Worm (Caenorhabditis elegans): ENCODE data around the gene C28H8.5.

C28H8.5 gene

ce11 chrIII:5900709-5901108 lies 16.6 kb downstream of the C28H8.5 start:
- TF ChIP-seq sox-4 (tag; optimal IDR thresholded peaks at IDR 0.05) = no peak
- TF ChIP-seq efl-1 (optimal IDR thresholded peaks at IDR 0.05) = no peak
- TF ChIP-seq efl-1 (GFP tag; optimal IDR thresholded peaks at IDR 0.05 in 1 of 2) = peak in 1 of 2 experiments; percentile 87
- TF ChIP-seq hlh-4 (tag; optimal IDR thresholded peaks at IDR 0.05) = no peak

DNA sequence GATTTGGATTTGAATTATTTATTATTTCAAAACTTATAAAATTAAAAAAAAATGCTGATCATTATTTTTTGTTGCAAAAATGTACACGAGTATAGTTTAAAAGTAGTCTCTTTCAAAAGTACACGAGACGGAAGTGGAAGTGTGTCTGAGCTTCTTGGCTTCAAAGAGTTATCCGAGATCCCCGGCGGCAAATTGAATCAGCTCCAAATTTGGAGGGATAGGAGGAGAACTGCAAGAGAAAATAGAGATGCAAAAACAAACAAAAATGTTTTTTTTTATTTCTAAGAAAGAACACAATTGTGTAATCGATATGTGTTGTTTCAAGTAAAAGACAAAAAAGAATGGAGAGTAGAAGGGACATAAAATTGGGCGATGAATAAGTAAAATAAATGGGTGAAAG lies 18.5 kb downstream of the C28H8.5 start:
- TF ChIP-seq lin-14 (GFP tag; optimal IDR thresholded peaks at IDR 0.05) (peak; percentile 54), lsy-2 (tag; optimal IDR thresholded peaks at IDR 0.05) (no peak)

DNA sequence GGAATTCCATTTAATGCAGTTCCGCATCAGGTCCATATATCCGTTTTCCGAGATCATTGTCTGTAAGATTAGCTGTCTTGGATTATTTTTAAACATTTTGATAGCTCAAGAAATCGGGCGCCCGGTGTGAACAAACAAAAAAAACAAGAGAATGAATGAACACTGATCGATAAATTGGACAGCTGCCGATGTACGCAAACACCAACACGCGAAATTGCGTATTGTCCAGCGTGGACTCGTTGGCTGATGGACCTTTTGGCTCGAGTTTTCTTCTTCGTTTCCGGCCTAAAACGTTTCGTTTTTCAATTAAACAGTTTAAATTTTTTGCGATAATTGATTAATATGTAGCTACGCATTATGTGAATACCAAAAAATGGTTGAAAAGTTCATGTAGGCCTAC lies 22.0 kb downstream of the C28H8.5 start, which contains the start of gene dpff-1:
Gene dpff-1, minus strand, starts transcription at position 288 of the 400 bp plus-strand sequence.
- TF ChIP-seq dpl-1 (GFP tag; optimal IDR thresholded peaks at IDR 0.05) = peak; percentile 25 to 52 (median 37)
- TF ChIP-seq lin-14 (GFP tag; optimal IDR thresholded peaks at IDR 0.05) = peak; percentile 43
- peak; percentile 35 for TF ChIP-seq snu-23 (GFP tag; optimal IDR thresholded peaks at IDR 0.05)
- no peak for TF ChIP-seq efl-3 (GFP tag; optimal IDR thresholded peaks at IDR 0.05)
- peak; percentile 38 for TF ChIP-seq nhr-71 (tag; optimal IDR thresholded peaks at IDR 0.05)
- peak; percentile 22 to 42 for TF ChIP-seq lsy-2 (tag; optimal IDR thresholded peaks at IDR 0.05)
- TF ChIP-seq F16B12.6 (tag; optimal IDR thresholded peaks at IDR 0.05) = peak; percentile 89
- no peak for TF ChIP-seq alr-1 (tag; optimal IDR thresholded peaks at IDR 0.05; ENCODE audit: borderline replicate concordance)
- TF ChIP-seq lin-35 (GFP tag; optimal IDR thresholded peaks at IDR 0.05) = peak; percentile 36 to 54
- peak; percentile 50 for TF ChIP-seq rnt-1 (tag; optimal IDR thresholded peaks at IDR 0.05)
- peak; percentile 7 for TF ChIP-seq nhr-47 (tag; optimal IDR thresholded peaks at IDR 0.05)
- peak; percentile 11 for TF ChIP-seq unc-130 (tag; optimal IDR thresholded peaks at IDR 0.05)
- no peak for TF ChIP-seq vab-15 (tag; optimal IDR thresholded peaks at IDR 0.05)
- no peak for TF ChIP-seq fkh-10 (GFP tag; optimal IDR thresholded peaks at IDR 0.05)
- peak; percentile 42 to 47 for TF ChIP-seq efl-1 (optimal IDR thresholded peaks at IDR 0.05)
- peak; percentile 31 to 93 for TF ChIP-seq efl-1 (GFP tag; optimal IDR thresholded peaks at IDR 0.05 in 1 of 2)

ce11 chrIII:5906749-5907148 lies 22.6 kb downstream of the C28H8.5 start, which contains the start of gene erd-2.2:
TSS of gene erd-2.2 (plus strand) at chrIII:5907049.
- TF ChIP-seq dsc-1 (tag; optimal IDR thresholded peaks at IDR 0.05) (no peak), fos-1 (tag; optimal IDR thresholded peaks at IDR 0.05) (no peak), blmp-1 (tag; optimal IDR thresholded peaks at IDR 0.05) (peak; percentile 30), efl-1 (optimal IDR thresholded peaks at IDR 0.05) (no peak), efl-1 (GFP tag; optimal IDR thresholded peaks at IDR 0.05 in 1 of 2) (peak in 1 of 2 experiments; percentile 31), nhr-85 (tag) (peak; percentile 43), hpl-2 (GFP tag; optimal IDR thresholded peaks at IDR 0.05) (no peak)

DNA sequence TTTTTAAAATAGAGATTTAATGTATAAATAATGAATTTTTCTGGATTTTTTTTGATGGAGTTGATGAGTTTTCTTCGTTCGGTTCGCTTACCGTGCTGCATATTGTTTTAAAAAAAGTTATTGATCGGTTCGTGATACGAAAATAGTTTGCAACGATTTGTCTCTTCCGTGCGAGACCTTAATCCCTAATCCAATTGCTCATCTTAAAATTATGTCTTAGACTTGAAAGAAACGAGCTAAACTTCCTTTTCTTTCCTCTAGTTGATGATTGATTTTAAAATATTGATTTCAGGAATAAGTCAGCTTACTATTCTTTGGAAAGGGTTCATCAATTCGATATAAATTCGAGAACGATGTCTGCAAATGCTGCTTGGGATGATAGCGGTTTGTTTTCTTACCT lies 24.3 kb downstream of the C28H8.5 start, which contains the start of gene C28H8.3:
Gene C28H8.3, plus strand, starts transcription at position 293 of the 400 bp plus-strand sequence.
- TF ChIP-seq zag-1 (tag; optimal IDR thresholded peaks at IDR 0.05) (no peak), grh-1 (GFP tag; IDR thresholded peaks at IDR 0.05) (no peak), ceh-88 (GFP tag; IDR thresholded peaks at IDR 0.05) (no peak)

- TF ChIP-seq nhr-76 (tag; optimal IDR thresholded peaks at IDR 0.05) (no peak), nhr-77 (tag; optimal IDR thresholded peaks at IDR 0.05) (no peak), elt-2 (tag; optimal IDR thresholded peaks at IDR 0.05) (peak; percentile 14)
These were observed 30.6 kb downstream of the C28H8.5 start for ce11 chrIII:5914717-5915116.

DNA sequence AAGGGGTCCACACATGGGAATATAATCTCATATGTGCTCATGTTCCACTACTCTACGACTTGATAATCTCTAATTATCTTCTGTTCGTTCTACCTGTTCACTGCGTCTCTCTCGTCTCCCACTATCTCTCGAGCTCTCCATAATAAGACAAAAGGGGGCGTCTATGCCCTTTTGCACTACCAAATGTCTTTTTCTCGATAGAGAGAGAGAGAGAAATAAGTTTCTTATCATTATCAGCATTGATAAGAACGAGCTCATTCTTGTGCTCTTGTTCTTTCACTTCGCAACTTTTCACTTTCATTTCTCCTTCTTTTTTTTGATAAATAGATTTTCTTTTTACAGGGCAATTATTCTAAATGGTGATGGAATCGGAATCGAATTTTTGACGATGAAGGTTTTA lies 31.8 kb downstream of the C28H8.5 start:
- TF ChIP-seq efl-1 (optimal IDR thresholded peaks at IDR 0.05) (no peak), efl-1 (GFP tag; optimal IDR thresholded peaks at IDR 0.05 in 1 of 2) (peak in 1 of 2 experiments; percentile 55), lsy-2 (tag; optimal IDR thresholded peaks at IDR 0.05) (no peak), skn-1 (tag; optimal IDR thresholded peaks at IDR 0.05) (no peak), lin-35 (GFP tag; optimal IDR thresholded peaks at IDR 0.05) (peak in 1 of 2 experiments; percentile 31), nhr-71 (tag; optimal IDR thresholded peaks at IDR 0.05) (no peak), aha-1 (tag; optimal IDR thresholded peaks at IDR 0.05) (no peak), elt-2 (tag; optimal IDR thresholded peaks at IDR 0.05) (peak; percentile 34), nhr-76 (tag; optimal IDR thresholded peaks at IDR 0.05) (no peak)

Data from whole organism, L1 larva.